Worm (Caenorhabditis elegans) whole organism, young adult: ENCODE data around the gene fipp-1.

Experiments
- F10E7.11 ChIP-seq: sonication (generic microtip); optimal IDR thresholded peaks from 2 replicates; lab custom pipeline; 2017; ENCODE audit warnings: mild to moderate bottlenecking, missing genetic modification characterization, moderate library complexity, missing compliant biosample characterization
- F33H1.4 ChIP-seq: fragments of 200-800 bp; sonication (Bioruptor generic); IDR thresholded peaks from 2 replicates; pipeline ENCODE4 v1.3.6; 2022; ENCODE audit warnings: missing genetic modification reagents, missing genetic modification characterization, missing compliant biosample characterization
- F37B4.10 ChIP-seq: fragments of 200-800 bp; sonication (Bioruptor generic); IDR thresholded peaks from 2 replicates; pipeline ENCODE4 v1.3.6; 2022; ENCODE audit warnings: missing genetic modification characterization, missing compliant biosample characterization
- T07F8.4 ChIP-seq: sonication (generic microtip); optimal IDR thresholded peaks from 2 replicates; lab custom pipeline; 2016; ENCODE audit warnings: mild to moderate bottlenecking, missing genetic modification characterization, moderate library complexity, missing compliant biosample characterization
- Y79H2A.3 ChIP-seq: fragments of 200-800 bp; sonication (Bioruptor generic); conservative IDR thresholded peaks from 2 replicates; pipeline ENCODE4 v1.3.6; 2022; ENCODE audit warnings: missing genetic modification reagents, missing genetic modification characterization, missing compliant biosample characterization
- athp-1 ChIP-seq: sonication (generic microtip); optimal IDR thresholded peaks from 2 replicates; lab custom pipeline; 2017; ENCODE audit warnings: mild to moderate bottlenecking, missing genetic modification characterization, missing compliant biosample characterization
- dpl-1 ChIP-seq: fragments of 150-350 bp; optimal IDR thresholded peaks from 2 replicates; lab custom pipeline; 2014; ENCODE audit warnings: missing biosample characterization, missing genetic modification reagents, missing genetic modification characterization
- nhr-90 ChIP-seq: sonication (generic microtip); optimal IDR thresholded peaks from 2 replicates; lab custom pipeline; 2016; ENCODE audit warnings: missing genotype, mild to moderate bottlenecking, missing genetic modification characterization, missing compliant biosample characterization
- pha-4 ChIP-seq: fragments of 150-350 bp; sonication (generic microtip); optimal IDR thresholded peaks from 2 replicates; lab custom pipeline; 2014; ENCODE audit warnings: missing biosample characterization, missing genetic modification reagents, missing genetic modification characterization
- sea-2 ChIP-seq: fragments of 200-800 bp; sonication (Bioruptor generic); IDR thresholded peaks from 2 replicates; pipeline ENCODE4 v1.3.6; 2022; ENCODE audit warnings: missing genetic modification characterization, missing compliant biosample characterization
- unc-62 ChIP-seq: fragments of 150-350 bp; optimal IDR thresholded peaks from 2 replicates; lab custom pipeline; 2014; ENCODE audit warnings: missing biosample characterization, missing genetic modification reagents, missing genetic modification characterization
- ztf-25 ChIP-seq: fragments of 200-800 bp; sonication (Bioruptor generic); IDR thresholded peaks from 2 replicates; pipeline ENCODE4 v1.3.6; 2022; ENCODE audit warnings: missing genetic modification reagents, missing genetic modification characterization, missing compliant biosample characterization

- TF ChIP-seq pha-4 (tag; lab: Kevin White, UChicago) (no peak), F10E7.11 (tag; lab: Kevin White, UChicago) (no peak), nhr-90 (tag; lab: Kevin White, UChicago) (no peak), unc-62 (GFP tag; lab: Kevin White, UChicago) (no peak), F37B4.10 (no peak), dpl-1 (GFP tag; lab: Kevin White, UChicago) (no peak), athp-1 (tag; lab: Kevin White, UChicago) (no peak), T07F8.4 (tag; lab: Kevin White, UChicago) (no peak), sea-2 (GFP tag; lab: Robert Waterston, UW) (no peak), Y79H2A.3 (GFP tag; lab: Robert Waterston, UW) (no peak), F33H1.4 (GFP tag; lab: Robert Waterston, UW) (no peak), ztf-25 (GFP tag; lab: Robert Waterston, UW) (no peak)
Measured at ce11 chrV:4341208-4341607, 30.4 kb upstream of the fipp-1 start, which contains the start of gene glrx-3.
